Worm (Caenorhabditis elegans) whole organism, young adult: ENCODE results near the gene srw-77.
"Not testable (repeated sequence)": the region's sequence is repeated elsewhere in the genome, so short reads cannot be mapped to it uniquely, and the experiment has no call there.

ENCODE experiments used
- Y56A3A.18 ChIP-seq: fragments of 200-800 bp; sonication (Bioruptor generic); IDR thresholded peaks from 2 replicates; pipeline ENCODE4 v1.3.6; 2022; ENCODE audit warnings: missing genetic modification reagents, missing genetic modification characterization, missing compliant biosample characterization
- ceh-40 ChIP-seq: fragments of 200-800 bp; sonication (Bioruptor generic); IDR thresholded peaks from 2 replicates; pipeline ENCODE4 v1.3.6; 2022; ENCODE audit warnings: missing genetic modification characterization, missing compliant biosample characterization
- ceh-79 ChIP-seq: sonication (generic microtip); optimal IDR thresholded peaks from 2 replicates; lab custom pipeline; 2017; ENCODE audit warnings: mild to moderate bottlenecking, missing genetic modification characterization, missing compliant biosample characterization
- hrde-1 ChIP-seq: sonication (generic microtip); optimal IDR thresholded peaks from 2 replicates; lab custom pipeline; 2016; ENCODE audit warnings: missing genetic modification characterization, mild to moderate bottlenecking, missing compliant biosample characterization, moderate library complexity, missing genotype, missing genetic modification reagents, borderline replicate concordance
- pbrm-1 ChIP-seq: fragments of 200-800 bp; sonication (Bioruptor generic); IDR thresholded peaks from 2 replicates; pipeline ENCODE4 v1.3.6; 2022; ENCODE audit warnings: missing genetic modification reagents, missing genetic modification characterization, missing compliant biosample characterization
- rpc-1 ChIP-seq, 2 experiments: fragments of 150-350 bp in 1 of 2; sonication (generic microtip) in 1 of 2; optimal IDR thresholded peaks; 2 replicates each; lab custom pipeline; 2014 to 2018; ENCODE audit warnings: missing biosample characterization in 1 of 2, missing genetic modification characterization in 1 of 2, missing genetic modification reagents in 1 of 2, missing genotype in 1 of 2
- unc-62 ChIP-seq: fragments of 150-350 bp; optimal IDR thresholded peaks from 2 replicates; lab custom pipeline; 2014; ENCODE audit warnings: missing biosample characterization, missing genetic modification reagents, missing genetic modification characterization

DNA sequence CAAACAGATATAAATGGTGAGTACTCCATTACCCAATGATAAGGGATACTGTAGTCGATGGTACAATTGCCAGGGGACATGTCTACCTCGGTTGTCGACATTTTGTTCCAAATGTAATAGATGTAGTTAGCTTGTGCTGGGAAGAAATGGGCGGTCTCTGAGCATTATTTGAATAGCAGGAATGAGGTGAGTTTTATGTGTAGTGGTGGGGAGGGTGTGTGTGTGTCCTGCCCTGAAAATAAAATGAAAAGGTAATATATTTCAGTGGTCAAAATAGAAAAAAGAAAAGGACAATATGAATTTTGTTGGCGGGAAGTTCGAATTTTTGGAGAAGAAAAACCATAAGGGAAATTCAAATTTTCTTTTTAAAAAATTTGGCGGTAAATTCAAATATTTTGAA is 17.4 kb upstream of the srw-77 start, which contains the start of gene Y70C5B.2:
- TF ChIP-seq Y56A3A.18 (GFP tag; lab: Robert Waterston, UW); unc-62 (GFP tag; lab: Kevin White, UChicago); rpc-1 (optimal IDR thresholded peaks at IDR 0.05; lab: Kevin White, UChicago); rpc-1 (tag; optimal IDR thresholded peaks at IDR 0.05; lab: Kevin White, UChicago); ceh-79 (tag; lab: Kevin White, UChicago); hrde-1 (tag; lab: Kevin White, UChicago); pbrm-1 (GFP tag; lab: Robert Waterston, UW); ceh-40 (GFP tag; lab: Robert Waterston, UW): not testable (repeated sequence)
